Fruit fly (Drosophila melanogaster) whole organism, embryonic: Measurements from ENCODE around the gene CG9117.
A peak's percentile ranks its signal among the peaks of the same experiment; 100 is the strongest.

Experiments
- Adf1 ChIP-seq: fragments of 200-800 bp; sonication (Bioruptor generic); IDR thresholded peaks from 2 replicates; pipeline ENCODE4 v1.3.6; 2022; ENCODE audit warnings: missing biosample characterization, missing genetic modification characterization
- Aef1 ChIP-seq: fragments of 200-800 bp; sonication (Bioruptor generic); IDR thresholded peaks from 3 replicates; pipeline ENCODE4 v1.3.6; 2022; ENCODE audit warnings: missing biosample characterization, missing genetic modification characterization
- Bdp1 ChIP-seq: fragments of 200-800 bp; sonication (Bioruptor generic); optimal IDR thresholded peaks from 3 replicates; lab custom pipeline; 2016; ENCODE audit warnings: missing biosample characterization, missing genetic modification characterization
- CG10462 ChIP-seq: fragments of 200-800 bp; sonication (Bioruptor generic); optimal IDR thresholded peaks from 2 replicates; lab custom pipeline; 2016; ENCODE audit warnings: missing biosample characterization, missing genetic modification characterization
- CG11723 ChIP-seq: fragments of 200-800 bp; sonication (Bioruptor generic); optimal IDR thresholded peaks from 2 replicates; lab custom pipeline; 2017; ENCODE audit warnings: missing biosample characterization, mild to moderate bottlenecking, missing genetic modification characterization
- CG12155 ChIP-seq: fragments of 200-800 bp; sonication (Bioruptor generic); optimal IDR thresholded peaks from 3 replicates; lab custom pipeline; 2016; ENCODE audit warnings: missing biosample characterization, missing genetic modification characterization
- CG1233 ChIP-seq: fragments of 200-800 bp; sonication (Bioruptor generic); optimal IDR thresholded peaks from 4 replicates; lab custom pipeline; 2018; ENCODE audit warnings: missing biosample characterization, mild to moderate bottlenecking, missing genetic modification characterization
- CG12659 ChIP-seq: fragments of 200-800 bp; sonication (Bioruptor generic); optimal IDR thresholded peaks from 3 replicates; lab custom pipeline; 2017; ENCODE audit warnings: mild to moderate bottlenecking, missing biosample characterization, missing genetic modification reagents, missing genetic modification characterization
- CG13287 ChIP-seq: fragments of 200-800 bp; sonication (Bioruptor generic); IDR thresholded peaks from 2 replicates; pipeline ENCODE4 v1.3.6; 2022; ENCODE audit warnings: missing biosample characterization, missing genetic modification characterization; ENCODE audit not compliant: partially characterized antibody
- CG14050 ChIP-seq: fragments of 200-800 bp; sonication (Bioruptor generic); IDR thresholded peaks from 3 replicates; pipeline ENCODE4 v1.3.6; 2022; ENCODE audit warnings: missing biosample characterization, missing genetic modification characterization
- CG16813 ChIP-seq: fragments of 200-800 bp; sonication (Bioruptor generic); IDR thresholded peaks from 3 replicates; pipeline ENCODE4 v1.3.6; 2022; ENCODE audit warnings: missing biosample characterization, missing genetic modification characterization; ENCODE audit not compliant: partially characterized antibody
- CG17612 ChIP-seq: fragments of 200-800 bp; sonication (Bioruptor generic); IDR thresholded peaks from 2 replicates; pipeline ENCODE4 v1.3.6; 2022; ENCODE audit warnings: missing biosample characterization, missing genetic modification characterization
- CG2120 ChIP-seq: fragments of 200-800 bp; sonication (Bioruptor generic); optimal IDR thresholded peaks from 3 replicates; lab custom pipeline; 2016; ENCODE audit warnings: missing biosample characterization, missing genetic modification characterization
- CG33557 ChIP-seq: fragments of 200-800 bp; sonication (Bioruptor generic); optimal IDR thresholded peaks from 2 replicates; lab custom pipeline; 2019; ENCODE audit warnings: missing biosample characterization, mild to moderate bottlenecking, missing genetic modification characterization, moderate library complexity
- CG34422 ChIP-seq: fragments of 200-800 bp; sonication (Bioruptor generic); IDR thresholded peaks from 3 replicates; pipeline ENCODE4 v1.3.6; 2022; ENCODE audit warnings: missing biosample characterization, missing genetic modification characterization
- CG7786 ChIP-seq: fragments of 200-800 bp; sonication (Bioruptor generic); optimal IDR thresholded peaks from 2 replicates; lab custom pipeline; 2016; ENCODE audit warnings: missing biosample characterization, missing genetic modification characterization
- CoRest ChIP-seq: fragments of 200-800 bp; sonication (Bioruptor generic); optimal IDR thresholded peaks from 3 replicates; lab custom pipeline; 2018; ENCODE audit warnings: missing biosample characterization, mild to moderate bottlenecking, missing genetic modification characterization, moderate library complexity
- Dbx ChIP-seq: fragments of 200-800 bp; sonication (Bioruptor generic); IDR thresholded peaks from 3 replicates; pipeline ENCODE4 v1.3.6; 2022; ENCODE audit warnings: missing biosample characterization, missing genetic modification characterization
- Deaf1 ChIP-seq: fragments of 200-800 bp; optimal IDR thresholded peaks from 3 replicates; lab custom pipeline; 2019; ENCODE audit warnings: missing biosample characterization, mild to moderate bottlenecking, missing genetic modification characterization, moderate library complexity
- Dip2 ChIP-seq: fragments of 200-800 bp; sonication (Bioruptor generic); IDR thresholded peaks from 2 replicates; pipeline ENCODE4 v1.3.6; 2022; ENCODE audit warnings: missing biosample characterization, missing genetic modification characterization
- Fer1 ChIP-seq: fragments of 200-800 bp; sonication (Bioruptor generic); optimal IDR thresholded peaks from 2 replicates; lab custom pipeline; 2017; ENCODE audit warnings: missing biosample characterization, mild to moderate bottlenecking, missing genetic modification characterization
- Fer2 ChIP-seq: fragments of 200-800 bp; sonication (Bioruptor generic); optimal IDR thresholded peaks from 2 replicates; lab custom pipeline; 2018; ENCODE audit warnings: missing biosample characterization, mild to moderate bottlenecking, missing genetic modification characterization, moderate library complexity
- Fer3 ChIP-seq: fragments of 200-800 bp; sonication (Bioruptor generic); optimal IDR thresholded peaks from 2 replicates; lab custom pipeline; 2018; ENCODE audit warnings: missing biosample characterization, mild to moderate bottlenecking, missing genetic modification characterization, moderate library complexity
- Nf-YB ChIP-seq: fragments of 200-800 bp; sonication (Bioruptor generic); optimal IDR thresholded peaks from 3 replicates; lab custom pipeline; 2019; ENCODE audit warnings: missing biosample characterization, mild to moderate bottlenecking, missing genetic modification characterization, moderate library complexity
- Nf-YC ChIP-seq: fragments of 200-800 bp; optimal IDR thresholded peaks from 3 replicates; lab custom pipeline; 2019; ENCODE audit warnings: missing biosample characterization, mild to moderate bottlenecking, missing genetic modification characterization, moderate library complexity
- NfI ChIP-seq: fragments of 200-800 bp; sonication (Bioruptor generic); optimal IDR thresholded peaks from 3 replicates; lab custom pipeline; 2018; ENCODE audit warnings: missing biosample characterization, mild to moderate bottlenecking, missing genetic modification characterization, moderate library complexity
- Oaz ChIP-seq: fragments of 200-800 bp; sonication (Bioruptor generic); IDR thresholded peaks from 2 replicates; pipeline ENCODE4 v1.3.6; 2022; ENCODE audit warnings: missing biosample characterization, missing genetic modification characterization
- Opbp ChIP-seq: fragments of 200-800 bp; sonication (Bioruptor generic); IDR thresholded peaks from 3 replicates; pipeline ENCODE4 v1.3.6; 2022; ENCODE audit warnings: missing biosample characterization, missing genetic modification characterization; ENCODE audit not compliant: partially characterized antibody
- PHDP ChIP-seq: fragments of 200-800 bp; sonication (Bioruptor generic); optimal IDR thresholded peaks from 3 replicates; lab custom pipeline; 2018; ENCODE audit warnings: missing biosample characterization, mild to moderate bottlenecking, missing genetic modification characterization, moderate library complexity
- Vsx1 ChIP-seq: fragments of 200-800 bp; sonication (Bioruptor generic); optimal IDR thresholded peaks from 2 replicates; lab custom pipeline; 2017; ENCODE audit warnings: missing biosample characterization, mild to moderate bottlenecking, missing genetic modification characterization, missing genetic modification reagents
- ac ChIP-seq: fragments of 200-800 bp; sonication (Bioruptor generic); optimal IDR thresholded peaks from 3 replicates; lab custom pipeline; 2017; ENCODE audit warnings: missing biosample characterization, mild to moderate bottlenecking, missing genetic modification characterization
- bab2 ChIP-seq: fragments of 200-800 bp; sonication (Bioruptor generic); optimal IDR thresholded peaks from 2 replicates; lab custom pipeline; 2016; ENCODE audit warnings: missing biosample characterization, missing genetic modification characterization
- bbx ChIP-seq: fragments of 200-800 bp; sonication (Bioruptor generic); IDR thresholded peaks from 2 replicates; pipeline ENCODE4 v1.3.6; 2022; ENCODE audit warnings: missing biosample characterization, missing genetic modification characterization; ENCODE audit not compliant: partially characterized antibody
- chif ChIP-seq, 2 experiments: fragments of 200-800 bp; sonication (Bioruptor generic); optimal IDR thresholded peaks; 3 replicates each; lab custom pipeline; 2016; ENCODE audit warnings: missing biosample characterization in 2 of 2, missing genetic modification characterization in 2 of 2
- crol ChIP-seq: fragments of 200-800 bp; sonication (Bioruptor generic); IDR thresholded peaks from 2 replicates; pipeline ENCODE4 v1.3.6; 2022; ENCODE audit warnings: missing biosample characterization, missing genetic modification characterization
- fu2 ChIP-seq: fragments of 200-800 bp; sonication (Bioruptor generic); optimal IDR thresholded peaks from 2 replicates; lab custom pipeline; 2016; ENCODE audit warnings: missing biosample characterization, missing genetic modification characterization
- her ChIP-seq: fragments of 200-800 bp; sonication (Bioruptor generic); optimal IDR thresholded peaks from 2 replicates; lab custom pipeline; 2016; ENCODE audit warnings: missing biosample characterization, missing genetic modification characterization
- hth ChIP-seq: fragments of >200 bp; optimal IDR thresholded peaks from 2 replicates; lab custom pipeline; 2017; ENCODE audit warnings: inconsistent platforms
- kni ChIP-seq: fragments of 200-800 bp; sonication (Bioruptor generic); optimal IDR thresholded peaks from 3 replicates; lab custom pipeline; 2017; ENCODE audit warnings: mild to moderate bottlenecking, missing biosample characterization, missing genetic modification reagents, missing genetic modification characterization
- p53 ChIP-seq: fragments of 200-800 bp; sonication (Bioruptor generic); optimal IDR thresholded peaks from 2 replicates; lab custom pipeline; 2016; ENCODE audit warnings: missing biosample characterization, missing genetic modification characterization
- pnt ChIP-seq: fragments of 200-800 bp; sonication (Bioruptor generic); optimal IDR thresholded peaks from 3 replicates; lab custom pipeline; 2016; ENCODE audit warnings: missing biosample characterization, missing genetic modification characterization
- ro ChIP-seq: fragments of 200-800 bp; sonication (Bioruptor generic); IDR thresholded peaks from 2 replicates; pipeline ENCODE4 v1.3.6; 2022; ENCODE audit warnings: missing biosample characterization, missing genetic modification characterization
- sc ChIP-seq, 3 experiments: fragments of >200 bp in 2 of 3; fragments of 200-800 bp in 1 of 3; sonication (Bioruptor generic) in 1 of 3; optimal IDR thresholded peaks; 2 replicates in 2 of 3; 3 replicates in 1 of 3; lab custom pipeline; 2017; ENCODE audit warnings: mild to moderate bottlenecking in 1 of 3, missing biosample characterization in 1 of 3, missing genetic modification characterization in 1 of 3, missing genetic modification reagents in 1 of 3
- sens ChIP-seq: fragments of 200-800 bp; sonication (Bioruptor generic); peaks from one replicate; lab custom pipeline; 2016; ENCODE audit warnings: missing biosample characterization, missing genetic modification characterization
- tgo ChIP-seq: fragments of 200-800 bp; sonication (Bioruptor generic); IDR thresholded peaks from 3 replicates; pipeline ENCODE4 v1.3.6; 2022; ENCODE audit warnings: missing biosample characterization, missing genetic modification characterization
- trem ChIP-seq: fragments of 200-800 bp; optimal IDR thresholded peaks from 3 replicates; lab custom pipeline; 2019; ENCODE audit warnings: missing biosample characterization, mild to moderate bottlenecking, missing genetic modification characterization, moderate library complexity
- twi ChIP-seq: fragments of 200-800 bp; optimal IDR thresholded peaks from 2 replicates; lab custom pipeline; 2019; ENCODE audit warnings: missing biosample characterization, mild to moderate bottlenecking, missing genetic modification characterization, moderate library complexity
- unpg ChIP-seq: fragments of 200-800 bp; sonication (Bioruptor generic); optimal IDR thresholded peaks from 3 replicates; lab custom pipeline; 2018; ENCODE audit warnings: missing biosample characterization, mild to moderate bottlenecking, missing genetic modification characterization, moderate library complexity
- wdn ChIP-seq: fragments of 200-800 bp; sonication (Bioruptor generic); IDR thresholded peaks from 2 replicates; pipeline ENCODE4 v1.3.6; 2022; ENCODE audit warnings: missing biosample characterization, missing genetic modification characterization
- z ChIP-seq: fragments of 200-800 bp; sonication (Bioruptor generic); IDR thresholded peaks from 3 replicates; pipeline ENCODE4 v1.3.6; 2022; ENCODE audit warnings: missing biosample characterization, missing genetic modification characterization

The CG9117 gene

dm6 chr2L:6082936-6083627 lies 45.4 kb upstream of the CG9117 start (continued):
- TF ChIP-seq CG34422, result no peak
- no peak for TF ChIP-seq CG14050 (GFP tag; lab: Robert Waterston, UW)
- TF ChIP-seq PHDP (tag; lab: Kevin White, UChicago), result peak; percentile 40
- TF ChIP-seq bbx (GFP tag; lab: Robert Waterston, UW), result no peak
- no peak for TF ChIP-seq Oaz (GFP tag; lab: Robert Waterston, UW)
- peak; percentile 27 for TF ChIP-seq CG12155 (GFP tag; lab: Kevin White, UChicago)
- TF ChIP-seq fu2, result no peak
- TF ChIP-seq Dbx, result no peak; the same call in 2 of the 3 replicates
- TF ChIP-seq CG13287 (GFP tag; lab: Robert Waterston, UW), result 0 out of 2 replicates have a peak, but pooled peaks have one; percentile 26
- no peak for TF ChIP-seq CG16813 (GFP tag; lab: Robert Waterston, UW)
- no peak for TF ChIP-seq crol (GFP tag; lab: Robert Waterston, UW)
- no peak for TF ChIP-seq CG7786 (GFP tag; lab: Kevin White, UChicago)
- peak; percentile 57 for TF ChIP-seq Nf-YC (tag; lab: Kevin White, UChicago)
- TF ChIP-seq ac (GFP tag; lab: Kevin White, UChicago), result no peak
- no peak for TF ChIP-seq sc (optimal IDR thresholded peaks at IDR 0.05; lab: Kevin White, UChicago)
- no peak for TF ChIP-seq sc (GFP tag; optimal IDR thresholded peaks at IDR 0.05; lab: Kevin White, UChicago)
- no peak; the same call in 1 of the 2 replicates for TF ChIP-seq Adf1 (GFP tag; lab: Robert Waterston, UW)
- peak; percentile 22 for TF ChIP-seq CG12659 (GFP tag; lab: Kevin White, UChicago)
- TF ChIP-seq Fer2 (tag; lab: Kevin White, UChicago), result peak; percentile 7
- no peak for TF ChIP-seq CoRest (tag; lab: Kevin White, UChicago)
- peak; percentile 8 for TF ChIP-seq Bdp1 (GFP tag; lab: Kevin White, UChicago)
- TF ChIP-seq sens (GFP tag; lab: Kevin White, UChicago), result peak; percentile 83
- no peak for TF ChIP-seq NfI
- TF ChIP-seq kni, result peak; percentile 37
- TF ChIP-seq Opbp, result no peak
- no peak for TF ChIP-seq tgo (GFP tag; lab: Robert Waterston, UW)
- no peak for TF ChIP-seq CG10462 (GFP tag; lab: Kevin White, UChicago)
- no peak for TF ChIP-seq bab2 (GFP tag; lab: Kevin White, UChicago)
- no peak for TF ChIP-seq Dip2 (GFP tag; lab: Robert Waterston, UW)
- peak; percentile 36 for TF ChIP-seq CG33557
- TF ChIP-seq Aef1, result peak; percentile 17; the same call in 1 of the 3 replicates
- no peak for TF ChIP-seq ro (GFP tag; lab: Robert Waterston, UW)
- peak; percentile 4 for TF ChIP-seq CG2120 (GFP tag; lab: Kevin White, UChicago)
- TF ChIP-seq pnt (GFP tag; lab: Kevin White, UChicago), result no peak
- no peak for TF ChIP-seq p53 (GFP tag; lab: Kevin White, UChicago)
- no peak for TF ChIP-seq hth (lab: Kevin White, UChicago)
- peak; percentile 57 for TF ChIP-seq Fer1
- TF ChIP-seq Fer3, result peak; percentile 45
- peak; percentile 2 for TF ChIP-seq CG1233 (GFP tag; lab: Kevin White, UChicago)
- no peak for TF ChIP-seq CG11723
- peak; percentile 18 for TF ChIP-seq Nf-YB (GFP tag; lab: Kevin White, UChicago)
- peak; percentile 99 for TF ChIP-seq Deaf1
- TF ChIP-seq Vsx1 (GFP tag; lab: Kevin White, UChicago), result no peak
- no peak for TF ChIP-seq twi (tag; lab: Kevin White, UChicago)
- no peak for TF ChIP-seq chif (GFP tag; optimal IDR thresholded peaks at IDR 0.05; lab: Kevin White, UChicago)
- TF ChIP-seq CG17612 (GFP tag; lab: Robert Waterston, UW), result no peak
- no peak for TF ChIP-seq z
- TF ChIP-seq trem, result no peak
- TF ChIP-seq wdn (GFP tag; lab: Robert Waterston, UW), result no peak
- peak; percentile 15 for TF ChIP-seq unpg
- no peak for TF ChIP-seq her
